Worm (Caenorhabditis elegans) whole organism, L4/young adult: ENCODE data around the gene old-2.

Experiments
- W03F9.2 ChIP-seq: fragments of 150-350 bp; optimal IDR thresholded peaks from 2 replicates; lab custom pipeline; 2014; ENCODE audit warnings: missing biosample characterization, missing genetic modification characterization
- dao-5 ChIP-seq: sonication (generic microtip); optimal IDR thresholded peaks from 2 replicates; lab custom pipeline; 2016; ENCODE audit warnings: missing genotype, missing genetic modification characterization, moderate library complexity, missing compliant biosample characterization
- him-1 ChIP-seq: sonication (generic microtip); optimal IDR thresholded peaks from 2 replicates; lab custom pipeline; 2016; ENCODE audit warnings: missing genotype, missing genetic modification reagents, missing genetic modification characterization, missing compliant biosample characterization

The old-2 gene

ce11 chrII:9849497-9849896, at the start of gene old-2:
old-2 (minus strand) TSS chrII:9849597.
- no peak for TF ChIP-seq him-1
- TF ChIP-seq dao-5 (tag; lab: Kevin White, UChicago), result no peak
- TF ChIP-seq W03F9.2 (tag; lab: Kevin White, UChicago), result no peak

ce11 chrII:9898744-9899143, 49.3 kb upstream of the old-2 start:
- TF ChIP-seq W03F9.2 (tag; lab: Kevin White, UChicago), result no peak
- TF ChIP-seq dao-5 (tag; lab: Kevin White, UChicago), result no peak
- no peak for TF ChIP-seq him-1

DNA sequence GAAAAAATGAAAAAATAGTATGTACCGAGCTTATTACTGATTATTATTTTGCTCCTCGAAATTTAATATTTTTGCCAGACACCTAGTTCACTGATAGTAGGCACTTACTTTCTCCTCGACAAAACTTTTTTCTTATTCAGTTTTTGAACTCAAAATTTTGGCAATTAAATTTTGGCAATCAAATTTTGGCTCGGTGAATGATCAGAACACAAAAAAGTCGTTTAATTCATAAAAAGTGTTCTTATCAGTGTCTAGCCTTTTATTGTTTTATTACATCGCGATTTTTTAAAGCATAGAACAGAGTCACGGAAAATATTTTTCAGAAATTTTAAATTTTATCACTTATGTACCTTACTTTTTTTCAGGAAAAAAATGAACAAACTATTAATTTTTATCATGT, 45.8 kb upstream of the old-2 start:
- TF ChIP-seq him-1 (no peak), W03F9.2 (tag; lab: Kevin White, UChicago) (no peak), dao-5 (tag; lab: Kevin White, UChicago) (no peak)

DNA sequence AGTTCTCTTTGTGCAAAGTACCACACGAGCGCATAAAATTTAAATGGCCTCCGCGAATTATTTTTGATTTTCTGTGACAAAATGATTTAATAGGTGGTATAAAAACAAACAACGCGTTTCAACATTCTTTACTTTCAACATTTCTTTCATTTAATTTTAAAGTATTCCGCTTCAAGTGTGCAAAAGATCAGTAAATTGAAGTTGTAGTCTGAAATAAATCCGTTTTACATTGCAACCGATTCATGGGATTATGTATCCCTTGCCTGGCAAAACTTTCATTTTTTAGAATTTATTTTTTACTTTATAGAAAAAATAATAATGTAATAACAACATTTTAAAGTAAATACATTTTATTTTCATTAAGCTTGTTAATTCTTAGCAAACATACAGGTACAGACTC, 45.0 kb upstream of the old-2 start, which contains the start of gene F26C11.1:
Gene F26C11.1, plus strand, starts transcription at position 301 of the 400 bp plus-strand sequence.
- TF ChIP-seq dao-5 (tag; lab: Kevin White, UChicago) (no peak), W03F9.2 (tag; lab: Kevin White, UChicago) (no peak), him-1 (no peak)

DNA sequence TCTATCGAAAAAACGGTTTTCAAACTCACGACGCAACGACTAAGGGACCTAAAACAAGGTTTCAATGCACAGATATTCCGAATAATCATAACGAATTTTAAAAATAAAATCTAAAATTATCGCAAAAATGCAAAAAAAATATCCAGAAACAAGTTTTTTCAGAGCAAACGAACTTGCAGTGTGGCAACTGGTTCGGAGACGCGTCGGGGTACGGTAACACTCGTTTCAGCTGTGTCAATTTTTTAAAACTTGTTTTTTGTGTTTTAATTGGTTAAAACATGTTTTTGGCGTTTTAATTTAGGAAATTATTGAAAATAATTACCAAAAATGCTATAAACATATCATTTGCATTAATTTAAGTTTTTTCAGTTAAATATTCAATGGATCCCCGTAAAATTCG, 43.0 kb upstream of the old-2 start, which contains the start of gene C08H9.16:
Gene C08H9.16, plus strand, starts transcription at position 370 of the 400 bp plus-strand sequence.
- peak; percentile 74 for TF ChIP-seq W03F9.2 (tag; lab: Kevin White, UChicago)
- no peak for TF ChIP-seq him-1
- no peak for TF ChIP-seq dao-5 (tag; lab: Kevin White, UChicago)

DNA sequence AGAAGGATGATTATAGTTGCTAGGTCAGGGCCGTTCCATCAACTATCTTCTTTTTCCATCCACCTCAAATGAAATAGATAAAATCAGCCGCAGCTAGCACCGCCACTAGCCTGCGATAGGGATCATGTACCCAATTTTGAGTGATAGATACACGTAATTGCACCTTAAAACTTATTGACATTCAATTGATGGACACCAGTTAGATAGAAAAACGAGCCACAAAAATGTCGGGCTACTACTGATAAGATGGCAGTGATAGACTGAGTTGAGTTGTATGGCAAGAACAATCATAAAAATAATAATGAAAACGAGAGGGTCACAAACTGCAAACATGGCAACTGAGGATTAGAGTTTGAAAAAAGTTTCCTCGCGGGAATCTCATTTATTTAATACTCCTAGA, 42.4 kb upstream of the old-2 start:
- no peak for TF ChIP-seq him-1
- TF ChIP-seq dao-5 (tag; lab: Kevin White, UChicago), result no peak
- no peak for TF ChIP-seq W03F9.2 (tag; lab: Kevin White, UChicago)

- TF ChIP-seq W03F9.2 (tag; lab: Kevin White, UChicago), result no peak
- TF ChIP-seq him-1, result no peak
- TF ChIP-seq dao-5 (tag; lab: Kevin White, UChicago), result no peak
Observed at ce11 chrII:9891031-9891689, 41.8 kb upstream of the old-2 start, which contains the start of gene vgln-1. vgln-1 (minus strand) TSS chrII:9891081.

- TF ChIP-seq W03F9.2 (tag; lab: Kevin White, UChicago) (no peak), him-1 (no peak), dao-5 (tag; lab: Kevin White, UChicago) (no peak)
Observed at ce11 chrII:9888549-9888948, 39.2 kb upstream of the old-2 start.

ce11 chrII:9886216-9886615, 36.8 kb upstream of the old-2 start, which contains the start of gene algn-8:
algn-8 (minus strand) TSS chrII:9886442.
- TF ChIP-seq W03F9.2 (tag; lab: Kevin White, UChicago) (no peak), him-1 (no peak), dao-5 (tag; lab: Kevin White, UChicago) (no peak)

ce11 chrII:9880826-9881225, 31.4 kb upstream of the old-2 start, which contains the start of gene C08H9.15:
C08H9.15 (plus strand) TSS chrII:9881193.
- no peak for TF ChIP-seq W03F9.2 (tag; lab: Kevin White, UChicago)
- no peak for TF ChIP-seq dao-5 (tag; lab: Kevin White, UChicago)
- TF ChIP-seq him-1, result no peak

DNA sequence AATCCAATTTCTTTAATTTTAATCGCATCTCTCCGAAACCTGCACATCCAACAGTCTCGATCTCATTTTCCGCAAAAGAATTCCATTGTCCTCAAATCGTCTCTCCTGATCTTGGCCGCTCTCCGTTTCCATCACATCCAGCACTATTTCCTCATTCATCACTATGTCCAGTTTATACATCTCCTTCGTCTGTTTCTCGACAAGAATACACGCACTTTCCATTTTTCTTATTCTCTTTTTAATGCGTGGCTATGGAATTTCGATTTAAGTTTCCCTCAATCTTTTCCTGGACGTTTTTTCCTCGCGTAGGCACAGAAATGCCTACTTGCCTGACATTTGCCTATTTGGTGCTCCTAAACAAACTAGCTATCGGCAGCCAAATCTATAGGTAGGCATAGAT, 30.4 kb upstream of the old-2 start:
- TF ChIP-seq dao-5 (tag; lab: Kevin White, UChicago) (no peak), W03F9.2 (tag; lab: Kevin White, UChicago) (no peak), him-1 (no peak)

DNA sequence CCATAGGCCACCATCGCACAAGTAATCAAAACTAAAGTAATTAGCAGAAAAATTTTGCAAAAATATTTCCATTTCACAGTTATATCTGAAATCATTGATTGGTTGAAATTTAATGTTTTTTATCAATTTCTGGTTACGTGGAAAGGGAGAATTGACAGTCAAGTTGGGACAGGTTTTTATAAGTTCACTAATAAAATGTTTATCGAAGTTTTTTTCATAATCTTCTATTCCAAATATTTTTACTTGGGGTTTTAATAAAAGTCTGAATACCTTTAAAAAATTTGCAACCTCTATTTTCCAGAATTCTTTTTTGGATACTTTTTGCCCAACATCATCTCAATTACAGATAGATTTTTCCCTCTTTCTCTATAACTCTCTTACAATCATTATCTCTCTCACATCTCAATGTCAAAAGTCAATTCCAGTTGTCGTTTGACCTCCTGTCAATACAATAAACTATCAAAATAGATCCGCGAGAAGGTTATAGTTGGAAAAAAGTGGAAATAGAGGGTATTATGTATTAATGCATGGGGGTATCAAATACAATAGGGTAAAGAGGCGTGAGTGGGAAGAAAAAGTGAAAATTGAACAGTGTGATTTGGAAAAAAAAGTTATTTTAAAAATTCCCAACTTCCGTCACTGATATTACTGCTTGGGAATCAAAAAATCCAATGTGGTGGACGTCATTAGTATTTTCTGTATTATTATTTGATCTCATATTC, 25.3 kb upstream of the old-2 start, which contains the start of the genes chil-2 and ctsa-3.2:
Gene chil-2, minus strand, starts transcription at position 101 of the 722 bp plus-strand sequence.
Gene ctsa-3.2, plus strand, starts transcription at position 672 of the 722 bp plus-strand sequence.
- TF ChIP-seq W03F9.2 (tag; lab: Kevin White, UChicago), result no peak
- no peak for TF ChIP-seq him-1
- TF ChIP-seq dao-5 (tag; lab: Kevin White, UChicago), result no peak

DNA sequence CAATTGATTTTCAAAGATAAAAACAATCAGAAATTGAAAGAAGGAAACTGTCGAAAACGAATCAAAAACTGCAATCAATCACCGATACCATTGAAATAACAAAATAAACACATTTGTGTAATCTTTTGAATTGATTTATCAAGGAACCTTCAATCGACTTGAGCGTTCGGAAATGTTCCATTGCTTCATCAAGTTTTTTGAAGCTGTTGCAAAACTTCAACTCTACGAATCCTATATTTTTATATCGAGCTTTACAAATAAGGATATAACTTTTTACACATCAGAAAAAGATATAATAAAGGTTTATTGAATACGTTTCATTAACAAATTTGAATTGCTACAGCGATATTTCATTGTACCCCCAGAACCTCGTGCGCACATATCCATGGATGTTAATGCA, 23.6 kb upstream of the old-2 start, which contains the start of gene chil-8:
Gene chil-8, minus strand, starts transcription at position 101 of the 400 bp plus-strand sequence.
- TF ChIP-seq him-1 (no peak), W03F9.2 (tag; lab: Kevin White, UChicago) (no peak), dao-5 (tag; lab: Kevin White, UChicago) (no peak)

- no peak for TF ChIP-seq dao-5 (tag; lab: Kevin White, UChicago)
- no peak for TF ChIP-seq W03F9.2 (tag; lab: Kevin White, UChicago)
- no peak for TF ChIP-seq him-1
Observed at ce11 chrII:9871061-9871460, 21.7 kb upstream of the old-2 start, which contains the start of gene chil-7. chil-7 (minus strand) TSS chrII:9871172.
